Worm (Caenorhabditis elegans): ENCODE measurements around the gene K12H4.7.

DNA sequence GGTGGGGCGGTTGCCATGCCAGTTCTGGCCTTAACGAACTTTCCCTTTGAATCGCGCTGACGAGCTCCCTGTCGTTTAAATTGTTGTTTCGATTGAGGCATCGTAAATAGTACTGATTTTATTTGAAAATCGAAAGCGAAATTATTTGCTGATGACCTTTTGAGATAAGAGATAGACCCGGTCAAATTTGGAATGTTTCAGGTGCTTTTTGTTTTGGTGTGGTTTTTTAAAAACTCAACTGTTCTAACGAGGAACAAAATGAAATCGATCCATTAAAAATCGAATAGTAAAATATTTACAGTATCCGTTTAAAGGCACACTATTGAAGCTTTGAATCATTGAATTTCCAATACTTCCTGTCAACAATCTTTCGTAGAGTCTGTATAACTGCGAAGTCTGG lies 8.1 kb downstream of the K12H4.7 start, which contains the start of gene K12H4.6:
- no peak for TF ChIP-seq lin-15B (tag; optimal IDR thresholded peaks at IDR 0.05)
- TF ChIP-seq egl-27 (tag; optimal IDR thresholded peaks at IDR 0.05) = no peak
- TF ChIP-seq snpc-4 (tag; optimal IDR thresholded peaks at IDR 0.05) = no peak
- no peak for TF ChIP-seq nhr-28 (tag; optimal IDR thresholded peaks at IDR 0.05)
- no peak for TF ChIP-seq aly-2 (tag; optimal IDR thresholded peaks at IDR 0.05)
- TF ChIP-seq nhr-12 (tag; optimal IDR thresholded peaks at IDR 0.05) = no peak
- no peak for TF ChIP-seq nhr-237 (tag; optimal IDR thresholded peaks at IDR 0.05)
- no peak for TF ChIP-seq unc-39 (tag; optimal IDR thresholded peaks at IDR 0.05)
- no peak for TF ChIP-seq ztf-11 (tag; optimal IDR thresholded peaks at IDR 0.05)
- no peak for TF ChIP-seq nhr-25 (tag; optimal IDR thresholded peaks at IDR 0.05)
- TF ChIP-seq jun-1 (tag; optimal IDR thresholded peaks at IDR 0.05) = no peak
